Worm (Caenorhabditis elegans): ENCODE results near the gene mig-14.

mig-14 gene

ce11 chrII:13732146-13732545 lies 9.4 kb upstream of the mig-14 start:
- TF ChIP-seq unc-62 (GFP tag; optimal IDR thresholded peaks at IDR 0.05): no peak

- no peak for TF ChIP-seq unc-62 (GFP tag; optimal IDR thresholded peaks at IDR 0.05)
These were observed 9.0 kb upstream of the mig-14 start for ce11 chrII:13732577-13732976.

ce11 chrII:13736089-13736488 lies 5.4 kb upstream of the mig-14 start, which contains the start of gene R06B9.5:
TSS of gene R06B9.5 (plus strand) at chrII:13736320.
- TF ChIP-seq unc-62 (GFP tag; optimal IDR thresholded peaks at IDR 0.05): no peak

- no peak for TF ChIP-seq unc-62 (GFP tag; optimal IDR thresholded peaks at IDR 0.05)
These were observed 4.6 kb upstream of the mig-14 start for ce11 chrII:13736906-13737305.

- no peak for TF ChIP-seq unc-62 (GFP tag; optimal IDR thresholded peaks at IDR 0.05)
These were observed 3.6 kb upstream of the mig-14 start for ce11 chrII:13737751-13738525.

- no peak for TF ChIP-seq unc-62 (GFP tag; optimal IDR thresholded peaks at IDR 0.05)
These were observed 2.1 kb upstream of the mig-14 start for ce11 chrII:13739423-13739822.

- TF ChIP-seq unc-62 (GFP tag; optimal IDR thresholded peaks at IDR 0.05): no peak
These were observed 8.6 kb downstream of the mig-14 start for ce11 chrII:13750128-13750527.

ce11 chrII:13751030-13751429 lies 9.5 kb downstream of the mig-14 start:
- no peak for TF ChIP-seq unc-62 (GFP tag; optimal IDR thresholded peaks at IDR 0.05)

ce11 chrII:13752016-13752415 lies 10.5 kb downstream of the mig-14 start, which contains the start of gene arrd-14:
TSS of gene arrd-14 (plus strand) at chrII:13752316.
- no peak for TF ChIP-seq unc-62 (GFP tag; optimal IDR thresholded peaks at IDR 0.05)

ce11 chrII:13756232-13756631 lies 14.7 kb downstream of the mig-14 start:
- no peak for TF ChIP-seq unc-62 (GFP tag; optimal IDR thresholded peaks at IDR 0.05)

ce11 chrII:13758108-13758507 lies 16.6 kb downstream of the mig-14 start, which contains the start of gene arrd-13:
TSS of gene arrd-13 (plus strand) at chrII:13758408.
- TF ChIP-seq unc-62 (GFP tag; optimal IDR thresholded peaks at IDR 0.05): no peak

ce11 chrII:13763009-13763468 lies 21.5 kb downstream of the mig-14 start, which contains the start of gene arrd-11:
TSS of gene arrd-11 (plus strand) at chrII:13763418.
- no peak for TF ChIP-seq unc-62 (GFP tag; optimal IDR thresholded peaks at IDR 0.05)

ce11 chrII:13765952-13766351 lies 24.4 kb downstream of the mig-14 start, which contains the start of gene arrd-12:
TSS of gene arrd-12 (plus strand) at chrII:13766252.
- no peak for TF ChIP-seq unc-62 (GFP tag; optimal IDR thresholded peaks at IDR 0.05)

- TF ChIP-seq unc-62 (GFP tag; optimal IDR thresholded peaks at IDR 0.05): no peak
These were observed 29.8 kb downstream of the mig-14 start, which contains the start of gene C01B9.1 for ce11 chrII:13771335-13771734. TSS of gene C01B9.1 (plus strand) at chrII:13771575.

- TF ChIP-seq unc-62 (GFP tag; optimal IDR thresholded peaks at IDR 0.05): no peak
These were observed 39.3 kb downstream of the mig-14 start for ce11 chrII:13780792-13781248.

ce11 chrII:13783880-13784279 lies 42.3 kb downstream of the mig-14 start, which contains the start of gene C01B9.4:
TSS of gene C01B9.4 (minus strand) at chrII:13783980.
- no peak for TF ChIP-seq unc-62 (GFP tag; optimal IDR thresholded peaks at IDR 0.05)

- TF ChIP-seq unc-62 (GFP tag; optimal IDR thresholded peaks at IDR 0.05): no peak
These were observed 44.0 kb downstream of the mig-14 start for ce11 chrII:13785582-13785981.

Measured in whole organism, dauer.